Worm (Caenorhabditis elegans): ENCODE results near the gene ZK1098.3.
A peak's percentile ranks its signal among the peaks of the same experiment; 100 is the strongest.

- TF ChIP-seq fos-1 (tag; optimal IDR thresholded peaks at IDR 0.05) (no peak), nhr-76 (tag; optimal IDR thresholded peaks at IDR 0.05) (no peak), snpc-4 (tag; optimal IDR thresholded peaks at IDR 0.05) (peak; percentile 8), nhr-11 (tag; optimal IDR thresholded peaks at IDR 0.05) (no peak), sea-2 (GFP tag; optimal IDR thresholded peaks at IDR 0.05) (no peak), fkh-10 (GFP tag; optimal IDR thresholded peaks at IDR 0.05) (no peak), lin-15B (tag; optimal IDR thresholded peaks at IDR 0.05) (peak; percentile 78), ZK546.5 (tag; optimal IDR thresholded peaks at IDR 0.05) (no peak)
Measured at ce11 chrIII:9507799-9508198, 30.7 kb downstream of the ZK1098.3 start, which contains the start of gene vha-14.

All from whole organism, L3 larva.